Worm (Caenorhabditis elegans) whole organism, L1 larva: ENCODE measurements around the gene E02C12.10.

Experiments used
- C04F5.9 ChIP-seq: sonication (generic microtip); optimal IDR thresholded peaks from 2 replicates; lab custom pipeline; 2016; ENCODE audit warnings: missing genetic modification characterization, missing compliant biosample characterization
- C34B4.2 ChIP-seq: sonication (generic microtip); optimal IDR thresholded peaks from 2 replicates; lab custom pipeline; 2017; ENCODE audit warnings: mild to moderate bottlenecking, missing genetic modification characterization, missing compliant biosample characterization
- F16B12.6 ChIP-seq: fragments of 150-350 bp; optimal IDR thresholded peaks from 2 replicates; lab custom pipeline; 2014; ENCODE audit warnings: missing biosample characterization, missing genetic modification characterization
- aha-1 ChIP-seq: fragments of 150-350 bp; optimal IDR thresholded peaks from 2 replicates; lab custom pipeline; 2014; ENCODE audit warnings: missing biosample characterization, missing genetic modification characterization
- blmp-1 ChIP-seq: fragments of 150-350 bp; optimal IDR thresholded peaks from 2 replicates; lab custom pipeline; 2014; ENCODE audit warnings: missing biosample characterization, missing genetic modification characterization
- ceh-63 ChIP-seq: fragments of 200-800 bp; sonication (Bioruptor generic); optimal IDR thresholded peaks from 2 replicates; lab custom pipeline; 2018; ENCODE audit warnings: mild to moderate bottlenecking, missing genetic modification characterization, missing compliant biosample characterization
- ceh-8 ChIP-seq: fragments of 200-800 bp; sonication (Bioruptor generic); optimal IDR thresholded peaks from 2 replicates; lab custom pipeline; 2018; ENCODE audit warnings: mild to moderate bottlenecking, missing genetic modification characterization, moderate library complexity, missing compliant biosample characterization
- ceh-88 ChIP-seq: fragments of 200-800 bp; sonication (Bioruptor generic); IDR thresholded peaks from 2 replicates; pipeline ENCODE4 v1.3.6; 2022; ENCODE audit warnings: missing genetic modification characterization, missing compliant biosample characterization
- ceh-90 ChIP-seq: sonication (generic microtip); optimal IDR thresholded peaks from 2 replicates; lab custom pipeline; 2016; ENCODE audit warnings: missing genetic modification characterization, missing compliant biosample characterization
- efl-1 ChIP-seq, 4 experiments: fragments of 150-350 bp; optimal IDR thresholded peaks in 3 of 4; peaks in 1 of 4; 1 replicate in 1 of 4; 2 replicates in 3 of 4; lab custom pipeline; 2014; ENCODE audit warnings: missing biosample characterization in 2 of 4, missing genetic modification characterization in 2 of 4, missing genetic modification reagents in 2 of 4
- efl-3 ChIP-seq: fragments of 200-800 bp; sonication (Bioruptor generic); optimal IDR thresholded peaks from 2 replicates; lab custom pipeline; 2018; ENCODE audit warnings: mild to moderate bottlenecking, missing genetic modification characterization, missing compliant biosample characterization
- egl-13 ChIP-seq: sonication (generic microtip); optimal IDR thresholded peaks from 2 replicates; lab custom pipeline; 2016; ENCODE audit warnings: missing genotype, missing genetic modification reagents, missing genetic modification characterization, missing compliant biosample characterization
- elt-2 ChIP-seq: sonication (generic microtip); optimal IDR thresholded peaks from 2 replicates; lab custom pipeline; 2016; ENCODE audit warnings: missing genetic modification characterization, mild to moderate bottlenecking, inconsistent platforms, missing compliant biosample characterization, missing genetic modification reagents
- elt-3 ChIP-seq, 6 experiments: fragments of 150-350 bp in 1 of 6; sonication (generic microtip); optimal IDR thresholded peaks; 2 replicates each; lab custom pipeline; 2017 to 2018; ENCODE audit warnings: missing biosample characterization in 6 of 6, missing genetic modification characterization in 6 of 6, inconsistent platforms in 1 of 6
- ets-5 ChIP-seq: fragments of 200-800 bp; sonication (Bioruptor generic); IDR thresholded peaks from 2 replicates; pipeline ENCODE4 v1.3.6; 2022; ENCODE audit warnings: missing genetic modification characterization, missing compliant biosample characterization
- fos-1 ChIP-seq: fragments of 150-350 bp; optimal IDR thresholded peaks from 2 replicates; lab custom pipeline; 2014; ENCODE audit warnings: missing biosample characterization, missing genetic modification characterization
- grh-1 ChIP-seq: fragments of 200-800 bp; sonication (Bioruptor generic); IDR thresholded peaks from 2 replicates; pipeline ENCODE4 v1.3.6; 2022; ENCODE audit warnings: missing genetic modification reagents, missing genetic modification characterization, missing compliant biosample characterization
- hlh-17 ChIP-seq: fragments of 200-800 bp; sonication (Bioruptor generic); optimal IDR thresholded peaks from 2 replicates; lab custom pipeline; 2018; ENCODE audit warnings: missing genetic modification characterization, mild to moderate bottlenecking, missing compliant biosample characterization, moderate library complexity, borderline replicate concordance
- hlh-4 ChIP-seq: sonication (generic microtip); optimal IDR thresholded peaks from 2 replicates; lab custom pipeline; 2016; ENCODE audit warnings: mild to moderate bottlenecking, missing genetic modification characterization, missing compliant biosample characterization
- hpl-2 ChIP-seq: fragments of 150-350 bp; optimal IDR thresholded peaks from 2 replicates; lab custom pipeline; 2014; ENCODE audit warnings: missing biosample characterization, missing genetic modification reagents, missing genetic modification characterization
- lin-13 ChIP-seq: fragments of 150-350 bp; optimal IDR thresholded peaks from 2 replicates; lab custom pipeline; 2014; ENCODE audit warnings: missing biosample characterization, missing genetic modification reagents, missing genetic modification characterization
- lin-35 ChIP-seq, 2 experiments: fragments of 150-350 bp; optimal IDR thresholded peaks; 2 replicates each; lab custom pipeline; 2014; ENCODE audit warnings: missing biosample characterization in 2 of 2, missing genetic modification characterization in 2 of 2, missing genetic modification reagents in 2 of 2
- lir-3 ChIP-seq: sonication (generic microtip); optimal IDR thresholded peaks from 2 replicates; lab custom pipeline; 2016; ENCODE audit warnings: mild to moderate bottlenecking, missing genetic modification characterization, moderate library complexity, missing compliant biosample characterization; ENCODE audit not compliant: poor library complexity
- mab-9 ChIP-seq: fragments of 200-800 bp; sonication (Bioruptor generic); IDR thresholded peaks from 2 replicates; pipeline ENCODE4 v1.3.6; 2022; ENCODE audit warnings: missing genetic modification reagents, missing genetic modification characterization, missing compliant biosample characterization
- mdl-1 ChIP-seq, 2 experiments: fragments of 150-350 bp; optimal IDR thresholded peaks; 2 replicates each; lab custom pipeline; 2014 to 2017; ENCODE audit warnings: missing biosample characterization in 2 of 2, missing genetic modification characterization in 2 of 2, inconsistent platforms in 1 of 2
- mep-1 ChIP-seq: fragments of 150-350 bp; optimal IDR thresholded peaks from 2 replicates; lab custom pipeline; 2014; ENCODE audit warnings: missing biosample characterization, missing genetic modification characterization
- nhr-12 ChIP-seq: sonication (generic microtip); optimal IDR thresholded peaks from 2 replicates; lab custom pipeline; 2017; ENCODE audit warnings: missing biosample characterization, missing genetic modification characterization
- nhr-20 ChIP-seq: sonication (generic microtip); optimal IDR thresholded peaks from 2 replicates; lab custom pipeline; 2016; ENCODE audit warnings: mild to moderate bottlenecking, missing genetic modification characterization, missing compliant biosample characterization
- nhr-28 ChIP-seq: fragments of 150-350 bp; optimal IDR thresholded peaks from 2 replicates; lab custom pipeline; 2014; ENCODE audit warnings: missing biosample characterization, missing genetic modification characterization
- nhr-47 ChIP-seq: sonication (generic microtip); optimal IDR thresholded peaks from 2 replicates; lab custom pipeline; 2016; ENCODE audit warnings: mild to moderate bottlenecking, missing genetic modification characterization, moderate library complexity, missing compliant biosample characterization
- nhr-71 ChIP-seq: sonication (generic microtip); optimal IDR thresholded peaks from 2 replicates; lab custom pipeline; 2016; ENCODE audit warnings: mild to moderate bottlenecking, missing genetic modification characterization, moderate library complexity, missing compliant biosample characterization
- nhr-76 ChIP-seq: sonication (generic microtip); optimal IDR thresholded peaks from 2 replicates; lab custom pipeline; 2017; ENCODE audit warnings: missing biosample characterization, missing genetic modification characterization
- nhr-77 ChIP-seq: fragments of 150-350 bp; optimal IDR thresholded peaks from 2 replicates; lab custom pipeline; 2014; ENCODE audit warnings: missing biosample characterization, missing genetic modification characterization
- pag-3 ChIP-seq: sonication (generic microtip); optimal IDR thresholded peaks from 2 replicates; lab custom pipeline; 2017; ENCODE audit warnings: missing genetic modification characterization, mild to moderate bottlenecking, missing compliant biosample characterization, antibody characterized with exemption, borderline replicate concordance; ENCODE audit not compliant: insufficient read depth
- snu-23 ChIP-seq: sonication (generic microtip); optimal IDR thresholded peaks from 2 replicates; lab custom pipeline; 2016; ENCODE audit warnings: missing genetic modification characterization, missing compliant biosample characterization
- sptf-1 ChIP-seq: fragments of 150-350 bp; optimal IDR thresholded peaks from 2 replicates; lab custom pipeline; 2014; ENCODE audit warnings: missing biosample characterization, missing genetic modification characterization
- sup-37 ChIP-seq: fragments of 200-800 bp; sonication (Bioruptor generic); optimal IDR thresholded peaks from 2 replicates; lab custom pipeline; 2018; ENCODE audit warnings: mild to moderate bottlenecking, missing genetic modification characterization, missing compliant biosample characterization
- swsn-7 ChIP-seq: sonication (generic microtip); optimal IDR thresholded peaks from 2 replicates; lab custom pipeline; 2016; ENCODE audit warnings: missing genetic modification characterization, missing compliant biosample characterization
- tlp-1 ChIP-seq: fragments of 150-350 bp; optimal IDR thresholded peaks from 2 replicates; lab custom pipeline; 2014; ENCODE audit warnings: missing biosample characterization, missing genetic modification characterization
- unc-130 ChIP-seq: fragments of 150-350 bp; optimal IDR thresholded peaks from 2 replicates; lab custom pipeline; 2017; ENCODE audit warnings: missing biosample characterization, missing genetic modification characterization, inconsistent platforms
- zag-1 ChIP-seq: fragments of 150-350 bp; optimal IDR thresholded peaks from 2 replicates; lab custom pipeline; 2014; ENCODE audit warnings: missing biosample characterization, missing genetic modification characterization
- zip-4 ChIP-seq: fragments of 200-800 bp; sonication (Bioruptor generic); optimal IDR thresholded peaks from 2 replicates; lab custom pipeline; 2018; ENCODE audit warnings: mild to moderate bottlenecking, missing genetic modification characterization, moderate library complexity, missing compliant biosample characterization
- ztf-11 ChIP-seq, 2 experiments: sonication (generic microtip); optimal IDR thresholded peaks; 2 replicates each; lab custom pipeline; 2016 to 2017; ENCODE audit warnings: missing genetic modification characterization in 2 of 2, missing biosample characterization in 1 of 2, missing compliant biosample characterization in 1 of 2

The E02C12.10 gene

ce11 chrV:9332611-9333315 is 45.4 kb downstream of the E02C12.10 start:
- no peak for TF ChIP-seq nhr-77 (tag; lab: Kevin White, UChicago)
- TF ChIP-seq ceh-90 (tag; lab: Kevin White, UChicago) = no peak
- no peak for TF ChIP-seq nhr-20
- no peak for TF ChIP-seq tlp-1 (tag; lab: Kevin White, UChicago)
- no peak for TF ChIP-seq nhr-47
- TF ChIP-seq ets-5 (GFP tag; lab: Robert Waterston, UW) = no peak
- no peak for TF ChIP-seq elt-2 (tag; lab: Kevin White, UChicago)
- TF ChIP-seq, all 84 proteins: peak for 0

- TF ChIP-seq blmp-1 (tag; lab: Kevin White, UChicago) = peak; percentile 36
- no peak for TF ChIP-seq efl-3 (GFP tag; lab: Kevin White, UChicago)
- no peak for TF ChIP-seq efl-1 (optimal IDR thresholded peaks at IDR 0.05; lab: Kevin White, UChicago)
- peak in 1 of 2 experiments; percentile 63 for TF ChIP-seq efl-1 (GFP tag; optimal IDR thresholded peaks at IDR 0.05 in 1 of 2; lab: Kevin White, UChicago)
- no peak for TF ChIP-seq ceh-63 (GFP tag; lab: Kevin White, UChicago)
- no peak for TF ChIP-seq elt-3 (tag; optimal IDR thresholded peaks at IDR 0.05; lab: Kevin White, UChicago)
These were observed 48.8 kb downstream of the E02C12.10 start for ce11 chrV:9329245-9329979.

ce11 chrV:9328670-9329069 is 49.5 kb downstream of the E02C12.10 start, which contains the start of gene K07B1.4:
Gene K07B1.4 (plus strand): TSS chrV:9328970.
- TF ChIP-seq ztf-11 (tag; optimal IDR thresholded peaks at IDR 0.05; lab: Kevin White, UChicago) (no peak), zip-4 (GFP tag; lab: Kevin White, UChicago) (no peak), hlh-4 (tag; lab: Kevin White, UChicago) (no peak), mab-9 (no peak), nhr-28 (tag; lab: Kevin White, UChicago) (no peak), ceh-8 (GFP tag; lab: Kevin White, UChicago) (no peak), mdl-1 (tag; optimal IDR thresholded peaks at IDR 0.05; lab: Kevin White, UChicago) (no peak), sup-37 (GFP tag; lab: Kevin White, UChicago) (no peak), nhr-12 (tag; lab: Kevin White, UChicago) (no peak)

- no peak for TF ChIP-seq C34B4.2 (tag; lab: Kevin White, UChicago)
- no peak for TF ChIP-seq C04F5.9
- TF ChIP-seq ceh-90 (tag; lab: Kevin White, UChicago) = no peak
- TF ChIP-seq F16B12.6 (tag; lab: Kevin White, UChicago) = no peak
- TF ChIP-seq lin-13 (GFP tag; lab: Kevin White, UChicago) = no peak
- TF ChIP-seq unc-130 = no peak
- TF ChIP-seq egl-13 (tag; lab: Kevin White, UChicago) = no peak
- TF ChIP-seq efl-3 (GFP tag; lab: Kevin White, UChicago) = no peak
- peak; percentile 13 for TF ChIP-seq nhr-71 (tag; lab: Kevin White, UChicago)
- no peak for TF ChIP-seq hlh-4 (tag; lab: Kevin White, UChicago)
- TF ChIP-seq elt-2 (tag; lab: Kevin White, UChicago) = peak; percentile 23
- no peak for TF ChIP-seq mdl-1 (tag; optimal IDR thresholded peaks at IDR 0.05; lab: Kevin White, UChicago)
- TF ChIP-seq aha-1 (tag; lab: Kevin White, UChicago) = no peak
- no peak for TF ChIP-seq lin-35 (GFP tag; optimal IDR thresholded peaks at IDR 0.05; lab: Kevin White, UChicago)
- peak; percentile 4 for TF ChIP-seq mep-1 (tag; lab: Kevin White, UChicago)
- TF ChIP-seq snu-23 (GFP tag; lab: Kevin White, UChicago) = peak; percentile 15
- TF ChIP-seq nhr-76 = no peak
- no peak for TF ChIP-seq hlh-17 (GFP tag; lab: Kevin White, UChicago)
- no peak for TF ChIP-seq swsn-7 (tag; lab: Kevin White, UChicago)
- no peak for TF ChIP-seq ceh-88 (GFP tag; lab: Robert Waterston, UW)
- no peak for TF ChIP-seq nhr-47
- TF ChIP-seq lir-3 = no peak
- no peak for TF ChIP-seq ztf-11 (tag; optimal IDR thresholded peaks at IDR 0.05; lab: Kevin White, UChicago)
- no peak for TF ChIP-seq zag-1 (tag; lab: Kevin White, UChicago)
- TF ChIP-seq fos-1 = no peak
- no peak for TF ChIP-seq sptf-1
- no peak for TF ChIP-seq pag-3 (tag; lab: Kevin White, UChicago)
- no peak for TF ChIP-seq grh-1 (GFP tag; lab: Robert Waterston, UW)
- TF ChIP-seq hpl-2 (GFP tag; lab: Kevin White, UChicago) = no peak
These were observed 50.5 kb downstream of the E02C12.10 start for ce11 chrV:9327691-9328090.
